Worm (Caenorhabditis elegans) whole organism, young adult: ENCODE data around the gene cex-2.

Experiments
- B0035.1 ChIP-seq: sonication (generic microtip); optimal IDR thresholded peaks from 2 replicates; lab custom pipeline; 2016; ENCODE audit warnings: missing genetic modification characterization, mild to moderate bottlenecking, missing compliant biosample characterization, missing genotype, missing genetic modification reagents
- C17E4.6 ChIP-seq: fragments of 200-800 bp; sonication (Bioruptor generic); IDR thresholded peaks from 2 replicates; pipeline ENCODE4 v1.3.6; 2022; ENCODE audit warnings: missing genetic modification reagents, missing genetic modification characterization, missing compliant biosample characterization
- F10E7.11 ChIP-seq: sonication (generic microtip); optimal IDR thresholded peaks from 2 replicates; lab custom pipeline; 2017; ENCODE audit warnings: mild to moderate bottlenecking, missing genetic modification characterization, moderate library complexity, missing compliant biosample characterization
- F37B4.10 ChIP-seq: fragments of 200-800 bp; sonication (Bioruptor generic); IDR thresholded peaks from 2 replicates; pipeline ENCODE4 v1.3.6; 2022; ENCODE audit warnings: missing genetic modification characterization, missing compliant biosample characterization
- F57C9.4 ChIP-seq: sonication (generic microtip); optimal IDR thresholded peaks from 2 replicates; lab custom pipeline; 2017; ENCODE audit warnings: mild to moderate bottlenecking, missing genetic modification characterization, missing compliant biosample characterization
- K12H6.12 ChIP-seq: fragments of 200-800 bp; sonication (Bioruptor generic); optimal IDR thresholded peaks from 2 replicates; lab custom pipeline; 2018; ENCODE audit warnings: mild to moderate bottlenecking, missing genetic modification characterization, missing compliant biosample characterization
- T26A5.8 ChIP-seq: sonication (generic microtip); optimal IDR thresholded peaks from 2 replicates; lab custom pipeline; 2016; ENCODE audit warnings: missing genetic modification characterization, missing compliant biosample characterization
- Y53G8AR.9 ChIP-seq: fragments of 200-800 bp; sonication (Bioruptor generic); conservative IDR thresholded peaks from 2 replicates; pipeline ENCODE4 v1.3.6; 2022; ENCODE audit warnings: missing genetic modification reagents, missing genetic modification characterization, missing compliant biosample characterization
- Y56A3A.18 ChIP-seq: fragments of 200-800 bp; sonication (Bioruptor generic); IDR thresholded peaks from 2 replicates; pipeline ENCODE4 v1.3.6; 2022; ENCODE audit warnings: missing genetic modification reagents, missing genetic modification characterization, missing compliant biosample characterization
- Y67H2A.10 ChIP-seq: fragments of 200-800 bp; sonication (Bioruptor generic); conservative IDR thresholded peaks from 2 replicates; pipeline ENCODE4 v1.3.6; 2022; ENCODE audit warnings: missing genetic modification reagents, missing genetic modification characterization, missing compliant biosample characterization
- ZK185.1 ChIP-seq: sonication (generic microtip); optimal IDR thresholded peaks from 2 replicates; lab custom pipeline; 2016; ENCODE audit warnings: mild to moderate bottlenecking, missing genetic modification characterization, missing compliant biosample characterization; ENCODE audit not compliant: poor library complexity, severe bottlenecking
- athp-1 ChIP-seq: sonication (generic microtip); optimal IDR thresholded peaks from 2 replicates; lab custom pipeline; 2017; ENCODE audit warnings: mild to moderate bottlenecking, missing genetic modification characterization, missing compliant biosample characterization
- attf-3 ChIP-seq: fragments of 200-800 bp; sonication (Bioruptor generic); conservative IDR thresholded peaks from 2 replicates; pipeline ENCODE4 v1.3.6; 2022; ENCODE audit warnings: missing genetic modification reagents, missing genetic modification characterization, missing compliant biosample characterization
- cebp-2 ChIP-seq: fragments of 200-800 bp; sonication (Bioruptor generic); IDR thresholded peaks from 2 replicates; pipeline ENCODE4 v1.3.6; 2022; ENCODE audit warnings: missing genetic modification characterization, missing compliant biosample characterization
- ceh-27 ChIP-seq: fragments of 200-800 bp; sonication (Bioruptor generic); optimal IDR thresholded peaks from 2 replicates; lab custom pipeline; 2018; ENCODE audit warnings: mild to moderate bottlenecking, missing genetic modification characterization, moderate library complexity, missing compliant biosample characterization
- ceh-79 ChIP-seq: sonication (generic microtip); optimal IDR thresholded peaks from 2 replicates; lab custom pipeline; 2017; ENCODE audit warnings: mild to moderate bottlenecking, missing genetic modification characterization, missing compliant biosample characterization
- chd-7 ChIP-seq: sonication (generic microtip); optimal IDR thresholded peaks from 2 replicates; lab custom pipeline; 2016; ENCODE audit warnings: mild to moderate bottlenecking, missing genetic modification characterization, moderate library complexity, missing compliant biosample characterization
- dox-1 ChIP-seq: fragments of 200-800 bp; sonication (Bioruptor generic); IDR thresholded peaks from 2 replicates; pipeline ENCODE4 v1.3.6; 2022; ENCODE audit warnings: missing genetic modification reagents, missing genetic modification characterization, missing compliant biosample characterization
- egl-18 ChIP-seq: fragments of 200-800 bp; sonication (Bioruptor generic); IDR thresholded peaks from 2 replicates; pipeline ENCODE4 v1.3.6; 2022; ENCODE audit warnings: missing genetic modification reagents, missing genetic modification characterization, missing compliant biosample characterization
- ets-4 ChIP-seq: fragments of 200-800 bp; sonication (Bioruptor generic); optimal IDR thresholded peaks from 2 replicates; lab custom pipeline; 2018; ENCODE audit warnings: mild to moderate bottlenecking, missing genetic modification characterization, missing compliant biosample characterization
- hlh-26 ChIP-seq: fragments of 200-800 bp; sonication (Bioruptor generic); conservative IDR thresholded peaks from 2 replicates; pipeline ENCODE4 v1.3.6; 2022; ENCODE audit warnings: missing genetic modification reagents, missing genetic modification characterization, missing compliant biosample characterization
- hmg-1.2 ChIP-seq: fragments of 200-800 bp; sonication (Bioruptor generic); IDR thresholded peaks from 2 replicates; pipeline ENCODE4 v1.3.6; 2022; ENCODE audit warnings: missing genetic modification reagents, missing genetic modification characterization, missing compliant biosample characterization
- hmg-20 ChIP-seq: fragments of 200-800 bp; sonication (Bioruptor generic); IDR thresholded peaks from 2 replicates; pipeline ENCODE4 v1.3.6; 2022; ENCODE audit warnings: missing genetic modification reagents, missing genetic modification characterization, missing compliant biosample characterization
- hrde-1 ChIP-seq: sonication (generic microtip); optimal IDR thresholded peaks from 2 replicates; lab custom pipeline; 2016; ENCODE audit warnings: missing genetic modification characterization, mild to moderate bottlenecking, missing compliant biosample characterization, moderate library complexity, missing genotype, missing genetic modification reagents, borderline replicate concordance
- lsl-1 ChIP-seq: fragments of 200-800 bp; sonication (Bioruptor generic); optimal IDR thresholded peaks from 2 replicates; lab custom pipeline; 2018; ENCODE audit warnings: mild to moderate bottlenecking, missing genetic modification characterization, moderate library complexity, missing compliant biosample characterization
- lsy-27 ChIP-seq: sonication (generic microtip); optimal IDR thresholded peaks from 2 replicates; lab custom pipeline; 2017; ENCODE audit warnings: missing genetic modification characterization, mild to moderate bottlenecking, missing compliant biosample characterization, antibody characterized with exemption, missing genotype, borderline replicate concordance; ENCODE audit not compliant: insufficient read depth
- madf-3 ChIP-seq: fragments of 200-800 bp; sonication (Bioruptor generic); IDR thresholded peaks from 2 replicates; pipeline ENCODE4 v1.3.6; 2022; ENCODE audit warnings: missing genetic modification reagents, missing genetic modification characterization, missing compliant biosample characterization
- madf-6 ChIP-seq: fragments of 200-800 bp; sonication (Bioruptor generic); IDR thresholded peaks from 2 replicates; pipeline ENCODE4 v1.3.6; 2022; ENCODE audit warnings: missing genetic modification reagents, missing genetic modification characterization, missing compliant biosample characterization
- mes-4 ChIP-seq: sonication (generic microtip); optimal IDR thresholded peaks from 2 replicates; lab custom pipeline; 2016; ENCODE audit warnings: missing genotype, missing genetic modification characterization, missing compliant biosample characterization
- mxl-1 ChIP-seq: sonication (generic microtip); optimal IDR thresholded peaks from 2 replicates; lab custom pipeline; 2016; ENCODE audit warnings: missing genetic modification characterization, missing compliant biosample characterization
- nhr-27 ChIP-seq: fragments of 200-800 bp; sonication (Bioruptor generic); optimal IDR thresholded peaks from 2 replicates; lab custom pipeline; 2018; ENCODE audit warnings: mild to moderate bottlenecking, missing genetic modification characterization, moderate library complexity, missing compliant biosample characterization
- rcor-1 ChIP-seq: fragments of 200-800 bp; sonication (Bioruptor generic); IDR thresholded peaks from 2 replicates; pipeline ENCODE4 v1.3.6; 2022; ENCODE audit warnings: missing genetic modification reagents, missing genetic modification characterization, missing compliant biosample characterization
- repo-1 ChIP-seq: sonication (generic microtip); optimal IDR thresholded peaks from 2 replicates; lab custom pipeline; 2017; ENCODE audit warnings: mild to moderate bottlenecking, missing genetic modification characterization, missing compliant biosample characterization
- rpc-1 ChIP-seq, 2 experiments: fragments of 150-350 bp in 1 of 2; sonication (generic microtip) in 1 of 2; optimal IDR thresholded peaks; 2 replicates each; lab custom pipeline; 2014 to 2018; ENCODE audit warnings: missing biosample characterization in 1 of 2, missing genetic modification characterization in 1 of 2, missing genetic modification reagents in 1 of 2, missing genotype in 1 of 2
- sea-2 ChIP-seq: fragments of 200-800 bp; sonication (Bioruptor generic); IDR thresholded peaks from 2 replicates; pipeline ENCODE4 v1.3.6; 2022; ENCODE audit warnings: missing genetic modification characterization, missing compliant biosample characterization
- snpc-1.1 ChIP-seq: sonication (generic microtip); optimal IDR thresholded peaks from 2 replicates; lab custom pipeline; 2017; ENCODE audit warnings: missing genetic modification characterization, mild to moderate bottlenecking, missing compliant biosample characterization, antibody characterized with exemption, moderate library complexity, missing genotype, missing genetic modification reagents; ENCODE audit not compliant: insufficient read depth
- snpc-4 ChIP-seq, 5 experiments: fragments of 150-350 bp in 1 of 5; sonication (generic microtip) in 4 of 5; optimal IDR thresholded peaks; 2 replicates each; lab custom pipeline; 2014 to 2018; ENCODE audit warnings: missing genetic modification characterization in 5 of 5, missing biosample characterization in 3 of 5, antibody characterized with exemption in 2 of 5, mild to moderate bottlenecking in 2 of 5, missing compliant biosample characterization in 2 of 5, missing genotype in 2 of 5, moderate library complexity in 2 of 5, missing genetic modification reagents in 1 of 5
- tbp1 ChIP-seq: fragments of 200-800 bp; sonication (Bioruptor generic); optimal IDR thresholded peaks from 2 replicates; lab custom pipeline; 2018; ENCODE audit warnings: mild to moderate bottlenecking, missing genetic modification characterization, missing compliant biosample characterization
- tbx-9 ChIP-seq: sonication (generic microtip); optimal IDR thresholded peaks from 2 replicates; lab custom pipeline; 2016; ENCODE audit warnings: borderline replicate concordance, missing genetic modification characterization, inconsistent platforms, missing compliant biosample characterization
- xnd-1 ChIP-seq: sonication (generic microtip); optimal IDR thresholded peaks from 2 replicates; lab custom pipeline; 2016; ENCODE audit warnings: missing genotype, missing genetic modification reagents, missing genetic modification characterization, missing compliant biosample characterization
- zfh-2 ChIP-seq: fragments of 200-800 bp; sonication (Bioruptor generic); conservative IDR thresholded peaks from 2 replicates; pipeline ENCODE4 v1.3.6; 2022; ENCODE audit warnings: missing genetic modification reagents, missing genetic modification characterization, missing compliant biosample characterization
- zim-3 ChIP-seq: sonication (generic microtip); optimal IDR thresholded peaks from 2 replicates; lab custom pipeline; 2017; ENCODE audit warnings: mild to moderate bottlenecking, missing genetic modification characterization, moderate library complexity, missing compliant biosample characterization
- ztf-22 ChIP-seq: fragments of 200-800 bp; sonication (Bioruptor generic); optimal IDR thresholded peaks from 2 replicates; lab custom pipeline; 2018; ENCODE audit warnings: mild to moderate bottlenecking, missing genetic modification characterization, moderate library complexity, missing compliant biosample characterization
- ztf-25 ChIP-seq: fragments of 200-800 bp; sonication (Bioruptor generic); IDR thresholded peaks from 2 replicates; pipeline ENCODE4 v1.3.6; 2022; ENCODE audit warnings: missing genetic modification reagents, missing genetic modification characterization, missing compliant biosample characterization
- ztf-28 ChIP-seq: fragments of 200-800 bp; sonication (Bioruptor generic); IDR thresholded peaks from 2 replicates; pipeline ENCODE4 v1.3.6; 2022; ENCODE audit warnings: missing genetic modification reagents, missing genetic modification characterization, missing compliant biosample characterization
- ztf-6 ChIP-seq: fragments of 200-800 bp; sonication (Bioruptor generic); IDR thresholded peaks from 2 replicates; pipeline ENCODE4 v1.3.6; 2022; ENCODE audit warnings: missing genetic modification reagents, missing genetic modification characterization, missing compliant biosample characterization

Gene cex-2

DNA sequence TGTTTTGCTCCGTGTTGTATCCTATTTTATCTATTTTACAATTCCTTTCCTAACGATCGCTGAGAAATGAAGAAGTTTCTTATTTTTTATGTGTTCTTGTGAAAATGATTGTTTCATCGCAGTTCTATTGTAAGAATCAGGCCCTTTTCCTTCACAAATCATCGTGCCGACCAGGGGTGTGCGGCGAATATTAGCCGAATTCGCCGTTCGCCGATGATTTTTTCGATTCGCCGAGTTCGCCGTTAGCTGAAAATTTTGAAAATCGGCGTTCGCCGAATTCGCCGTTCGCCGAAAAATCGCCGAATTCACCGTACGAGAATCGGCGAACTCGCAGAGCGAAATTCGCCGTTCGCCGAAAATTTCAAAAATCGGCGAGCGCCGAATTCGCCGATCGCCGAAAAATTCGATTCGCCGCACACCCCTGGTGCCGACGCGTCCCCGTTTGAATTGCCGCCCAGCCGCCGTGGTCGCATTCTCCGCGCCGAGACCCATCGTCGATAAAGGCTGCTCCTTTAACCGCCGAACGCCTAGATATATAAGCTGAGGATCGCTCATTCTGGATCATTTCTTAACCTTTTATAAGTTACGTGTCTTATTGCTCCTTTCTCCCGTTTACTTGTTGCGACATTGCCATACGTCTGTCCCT is 28.4 kb upstream of the cex-2 start (continued):
- no peak for TF ChIP-seq B0035.1
- TF ChIP-seq hmg-20 (GFP tag; lab: Robert Waterston, UW) = no peak
- peak; percentile 13 for TF ChIP-seq lsl-1
- TF ChIP-seq snpc-1.1 (tag; lab: Kevin White, UChicago) = no peak
- TF ChIP-seq tbx-9 (tag; lab: Kevin White, UChicago) = no peak
- TF ChIP-seq F57C9.4 (tag; lab: Kevin White, UChicago) = no peak
- TF ChIP-seq mxl-1 (tag; lab: Kevin White, UChicago) = no peak
- TF ChIP-seq madf-3 = no peak
- no peak for TF ChIP-seq egl-18
- TF ChIP-seq Y56A3A.18 = no peak
- no peak for TF ChIP-seq xnd-1
- TF ChIP-seq rcor-1 = no peak
- TF ChIP-seq ztf-6 (GFP tag; lab: Robert Waterston, UW) = no peak
- no peak for TF ChIP-seq mes-4 (tag; lab: Kevin White, UChicago)
- TF ChIP-seq ZK185.1 (tag; lab: Kevin White, UChicago) = no peak
- TF ChIP-seq nhr-27 (tag; lab: Kevin White, UChicago) = no peak
- no peak for TF ChIP-seq T26A5.8
- TF ChIP-seq Y53G8AR.9 (GFP tag; lab: Robert Waterston, UW) = 0 out of 2 replicates have a peak, but pooled peaks have one; percentile 58
- no peak for TF ChIP-seq hrde-1
- TF ChIP-seq lsy-27 (tag; lab: Kevin White, UChicago) = no peak
- no peak for TF ChIP-seq F10E7.11 (tag; lab: Kevin White, UChicago)
- TF ChIP-seq ztf-22 = no peak
- no peak for TF ChIP-seq attf-3 (GFP tag; lab: Robert Waterston, UW)
- 0 out of 2 replicates have a peak, but pooled peaks have one; percentile 17 for TF ChIP-seq hmg-1.2
- no peak for TF ChIP-seq cebp-2 (GFP tag; lab: Robert Waterston, UW)
- TF ChIP-seq chd-7 (tag; lab: Kevin White, UChicago) = peak; percentile 21
- no peak for TF ChIP-seq ceh-27
- no peak for TF ChIP-seq sea-2
- no peak for TF ChIP-seq repo-1 (tag; lab: Kevin White, UChicago)
- no peak for TF ChIP-seq rpc-1 (optimal IDR thresholded peaks at IDR 0.05; lab: Kevin White, UChicago)
- no peak for TF ChIP-seq rpc-1 (tag; optimal IDR thresholded peaks at IDR 0.05; lab: Kevin White, UChicago)
- TF ChIP-seq athp-1 (tag; lab: Kevin White, UChicago) = peak; percentile 25
- no peak for TF ChIP-seq ceh-79 (tag; lab: Kevin White, UChicago)
- no peak for TF ChIP-seq snpc-4 (GFP tag; optimal IDR thresholded peaks at IDR 0.05; lab: Kevin White, UChicago)
- TF ChIP-seq snpc-4 (tag; optimal IDR thresholded peaks at IDR 0.05; lab: Kevin White, UChicago) = no peak
- TF ChIP-seq tbp1 = no peak
- TF ChIP-seq hlh-26 (GFP tag; lab: Robert Waterston, UW) = no peak
- 0 out of 2 replicates have a peak, but pooled peaks have one; percentile 6 for TF ChIP-seq ztf-28 (GFP tag; lab: Robert Waterston, UW)
- no peak for TF ChIP-seq dox-1
- 0 out of 2 replicates have a peak, but pooled peaks have one; percentile 40 for TF ChIP-seq C17E4.6
- no peak for TF ChIP-seq ets-4 (GFP tag; lab: Kevin White, UChicago)
- TF ChIP-seq ztf-25 = no peak
- TF ChIP-seq Y67H2A.10 (GFP tag; lab: Robert Waterston, UW) = 0 out of 2 replicates have a peak, but pooled peaks have one; percentile 11
- no peak for TF ChIP-seq K12H6.12
- no peak for TF ChIP-seq zim-3 (tag; lab: Kevin White, UChicago)
- TF ChIP-seq zfh-2 (GFP tag; lab: Robert Waterston, UW) = peak; percentile 90
- TF ChIP-seq F37B4.10 = no peak
- peak; percentile 33; the same call in 1 of the 2 replicates for TF ChIP-seq madf-6 (GFP tag; lab: Robert Waterston, UW)
